Worm (Caenorhabditis elegans): Measurements from ENCODE around the gene Y48C3A.12.

The Y48C3A.12 gene

DNA sequence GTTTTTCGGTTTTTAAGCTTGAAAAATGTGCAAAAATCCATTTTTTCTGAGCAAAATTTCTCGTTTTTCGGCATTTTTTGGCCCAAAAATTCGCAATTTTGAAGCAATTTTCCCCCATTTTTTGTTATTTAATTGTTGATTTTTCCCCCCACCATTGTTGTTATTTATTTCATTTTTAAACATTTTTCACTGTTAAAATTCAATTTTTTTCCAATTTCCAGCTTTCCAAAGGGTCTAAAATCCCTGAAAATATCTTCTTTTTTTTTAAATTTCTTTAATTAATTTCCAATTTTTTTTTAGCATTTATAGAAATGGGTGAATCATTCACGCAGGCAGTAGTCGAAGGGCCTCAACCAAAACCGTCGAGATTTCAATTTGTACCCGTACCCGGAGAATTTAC lies at the start of gene Y48C3A.12:
TSS of gene Y48C3A.12 (plus strand) at position 301 of the 400 bp plus-strand sequence.
- TF ChIP-seq fos-1 (tag; optimal IDR thresholded peaks at IDR 0.05) (no peak), fkh-4 (tag; optimal IDR thresholded peaks at IDR 0.05; ENCODE audit: borderline replicate concordance) (no peak), tlp-1 (tag; optimal IDR thresholded peaks at IDR 0.05) (no peak), nhr-47 (tag; optimal IDR thresholded peaks at IDR 0.05) (no peak), grh-1 (GFP tag; IDR thresholded peaks at IDR 0.05) (no peak), rnt-1 (tag; optimal IDR thresholded peaks at IDR 0.05) (no peak), jun-1 (tag; optimal IDR thresholded peaks at IDR 0.05) (no peak), sptf-1 (tag; optimal IDR thresholded peaks at IDR 0.05) (no peak), tbx-2 (tag; optimal IDR thresholded peaks at IDR 0.05) (no peak), nhr-12 (tag; optimal IDR thresholded peaks at IDR 0.05) (no peak), ztf-11 (tag; optimal IDR thresholded peaks at IDR 0.05) (no peak), blmp-1 (tag; optimal IDR thresholded peaks at IDR 0.05) (no peak), dpl-1 (GFP tag; optimal IDR thresholded peaks at IDR 0.05) (no peak), unc-98 (GFP tag; IDR thresholded peaks at IDR 0.05) (no peak), hlh-17 (GFP tag; optimal IDR thresholded peaks at IDR 0.05; ENCODE audit: borderline replicate concordance) (no peak), C16A3.4 (tag; optimal IDR thresholded peaks at IDR 0.05) (no peak)

DNA sequence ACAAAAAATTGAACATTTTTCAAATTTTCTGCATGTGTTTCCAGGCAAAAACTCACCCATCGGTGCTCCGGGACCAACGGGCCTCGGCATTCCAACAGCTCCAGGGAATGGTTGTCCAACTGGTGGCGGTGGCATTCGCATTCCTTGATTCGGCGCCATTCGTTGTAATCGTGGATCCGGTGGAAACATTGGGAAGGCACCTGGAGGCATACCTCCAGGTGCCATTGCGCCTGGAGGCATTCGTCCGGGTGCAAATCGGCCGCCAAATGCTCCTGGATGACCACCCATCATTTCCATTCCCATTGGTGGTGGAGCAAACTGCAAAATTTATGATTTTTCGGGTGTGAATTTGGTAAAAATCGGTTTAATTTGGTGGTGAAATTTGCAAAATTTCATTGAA lies 49.7 kb upstream of the Y48C3A.12 start:
- TF ChIP-seq tlp-1 (tag; optimal IDR thresholded peaks at IDR 0.05) (no peak), unc-62 (GFP tag; optimal IDR thresholded peaks at IDR 0.05) (no peak), nhr-85 (tag) (no peak), ceh-88 (GFP tag; IDR thresholded peaks at IDR 0.05) (no peak), lin-14 (GFP tag; optimal IDR thresholded peaks at IDR 0.05) (no peak), unc-30 (tag; optimal IDR thresholded peaks at IDR 0.05) (no peak), fkh-10 (GFP tag; optimal IDR thresholded peaks at IDR 0.05) (no peak), nhr-47 (tag; optimal IDR thresholded peaks at IDR 0.05) (no peak), alr-1 (tag; optimal IDR thresholded peaks at IDR 0.05; ENCODE audit: borderline replicate concordance) (no peak), nhr-77 (tag; optimal IDR thresholded peaks at IDR 0.05) (no peak), vab-15 (tag; optimal IDR thresholded peaks at IDR 0.05) (no peak), aha-1 (tag; optimal IDR thresholded peaks at IDR 0.05) (no peak), egl-27 (tag; optimal IDR thresholded peaks at IDR 0.05) (no peak), mef-2 (tag; optimal IDR thresholded peaks at IDR 0.05) (no peak), ets-5 (GFP tag; IDR thresholded peaks at IDR 0.05) (no peak), blmp-1 (tag; optimal IDR thresholded peaks at IDR 0.05) (no peak), sup-37 (GFP tag; optimal IDR thresholded peaks at IDR 0.05) (no peak)

DNA sequence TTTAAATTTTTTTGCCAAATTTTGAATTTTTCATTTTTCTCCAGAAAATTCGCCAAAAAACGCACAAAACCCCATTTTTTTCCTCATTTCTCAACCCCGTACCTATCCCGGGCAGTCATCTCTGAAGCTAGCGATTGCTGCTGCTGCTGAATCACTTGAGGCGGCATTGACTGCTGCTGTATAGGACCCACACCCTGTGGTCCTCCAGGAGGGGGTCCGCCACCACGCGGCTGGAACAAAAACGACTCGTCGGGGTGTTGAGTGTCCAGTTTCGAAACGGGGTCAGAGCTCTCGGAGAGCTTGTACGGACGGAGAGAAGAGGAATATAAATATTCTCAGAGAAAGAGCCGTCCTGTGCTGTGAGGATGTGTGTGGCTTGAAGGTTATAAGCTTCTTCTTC lies 45.9 kb upstream of the Y48C3A.12 start, which contains the start of gene sam-10:
TSS of gene sam-10 (minus strand) at position 167 of the 400 bp plus-strand sequence.
- no peak for TF ChIP-seq jun-1 (tag; optimal IDR thresholded peaks at IDR 0.05)
- no peak for TF ChIP-seq lir-3 (tag; optimal IDR thresholded peaks at IDR 0.05; ENCODE audit: poor library complexity)
- no peak for TF ChIP-seq F16B12.6 (tag; optimal IDR thresholded peaks at IDR 0.05)
- no peak for TF ChIP-seq nhr-85 (tag)
- TF ChIP-seq fkh-8 (tag; optimal IDR thresholded peaks at IDR 0.05), result no peak
- TF ChIP-seq mdl-1 (tag; optimal IDR thresholded peaks at IDR 0.05), result no peak
- TF ChIP-seq C34B4.2 (tag; optimal IDR thresholded peaks at IDR 0.05), result no peak
- no peak for TF ChIP-seq ceh-90 (tag; optimal IDR thresholded peaks at IDR 0.05)
- TF ChIP-seq ceh-88 (GFP tag; IDR thresholded peaks at IDR 0.05), result no peak
- no peak for TF ChIP-seq nhr-76 (tag; optimal IDR thresholded peaks at IDR 0.05)
- TF ChIP-seq elt-3 (tag; optimal IDR thresholded peaks at IDR 0.05), result no peak
- no peak for TF ChIP-seq alr-1 (tag; optimal IDR thresholded peaks at IDR 0.05; ENCODE audit: borderline replicate concordance)
- TF ChIP-seq aha-1 (tag; optimal IDR thresholded peaks at IDR 0.05), result no peak
- no peak for TF ChIP-seq nhr-237 (tag; optimal IDR thresholded peaks at IDR 0.05)
